Fruit fly (Drosophila melanogaster): Measurements from ENCODE around the gene Osi23.

The Osi23 gene

DNA sequence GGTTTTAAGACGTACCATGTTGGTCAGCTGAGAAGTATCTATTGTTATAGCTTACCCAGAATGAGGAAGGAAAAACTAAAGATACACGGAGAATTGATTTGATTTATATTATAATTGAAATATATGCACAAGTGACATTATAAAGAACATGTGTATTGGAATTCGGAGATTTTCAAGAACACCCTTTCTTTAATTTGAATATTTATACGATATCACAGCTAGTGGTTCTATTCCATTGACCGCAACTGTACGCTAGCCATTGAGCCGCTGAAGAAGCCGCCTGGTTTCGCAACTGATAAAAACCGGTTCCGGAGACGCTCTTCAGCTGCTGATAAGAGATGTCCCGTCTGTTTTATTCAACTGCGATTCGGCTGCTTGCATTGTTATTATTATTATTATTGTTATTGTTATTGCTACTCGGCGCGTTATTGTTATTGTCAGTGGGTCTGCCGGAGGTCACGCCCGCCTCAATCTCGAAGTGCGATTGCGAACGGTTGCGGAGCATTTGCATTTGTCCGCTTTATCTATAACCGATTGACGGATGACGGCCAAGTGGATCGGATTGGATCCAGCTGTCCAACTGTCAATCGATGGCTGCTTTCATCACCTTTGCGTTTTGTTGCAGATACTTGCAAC lies 16.9 kb upstream of the Osi23 start:
- TF ChIP-seq B-H2 (GFP tag; optimal IDR thresholded peaks at IDR 0.05) (no peak), ems (GFP tag; optimal IDR thresholded peaks at IDR 0.05) (no peak), Sox100B (GFP tag; optimal IDR thresholded peaks at IDR 0.05) (peak; percentile 35), CG2116 (GFP tag; optimal IDR thresholded peaks at IDR 0.05) (no peak), CG4820 (GFP tag; optimal IDR thresholded peaks at IDR 0.05) (peak; percentile 10), otp (GFP tag; IDR thresholded peaks at IDR 0.05) (0 out of 3 replicates have a peak, but pooled peaks have one; percentile 34), gcm (GFP tag; optimal IDR thresholded peaks at IDR 0.05) (peak; percentile 15), CG13296 (GFP tag; optimal IDR thresholded peaks at IDR 0.05) (peak; percentile 23), E2f1 (GFP tag; IDR thresholded peaks at IDR 0.05) (0 out of 2 replicates have a peak, but pooled peaks have one; percentile 30), gsb (GFP tag; IDR thresholded peaks at IDR 0.05) (no peak), CG8281 (tag; optimal IDR thresholded peaks at IDR 0.05) (no peak), CG11504 (tag; optimal IDR thresholded peaks at IDR 0.05) (peak; percentile 59), Ssrp (tag; optimal IDR thresholded peaks at IDR 0.05) (peak; percentile 21), CG2875 (GFP tag; optimal IDR thresholded peaks at IDR 0.05) (no peak), CG8388 (GFP tag; optimal IDR thresholded peaks at IDR 0.05) (peak; percentile 17), eve (GFP tag; optimal IDR thresholded peaks at IDR 0.05) (no peak), Oaz (GFP tag; IDR thresholded peaks at IDR 0.05) (0 out of 2 replicates have a peak, but pooled peaks have one; percentile 8), MBD-R2 (GFP tag; IDR thresholded peaks at IDR 0.05) (no peak), CG30403 (GFP tag; optimal IDR thresholded peaks at IDR 0.05) (peak; percentile 41), CG18619 (GFP tag; optimal IDR thresholded peaks at IDR 0.05) (no peak), insv (GFP tag; optimal IDR thresholded peaks at IDR 0.05) (no peak), CG5953 (GFP tag; IDR thresholded peaks at IDR 0.05) (no peak), CG15479 (GFP tag; optimal IDR thresholded peaks at IDR 0.05) (peak; percentile 21), CG10565 (GFP tag; optimal IDR thresholded peaks at IDR 0.05) (no peak), unpg (GFP tag; optimal IDR thresholded peaks at IDR 0.05) (peak; percentile 47), stc (GFP tag; IDR thresholded peaks at IDR 0.05) (0 out of 2 replicates have a peak, but pooled peaks have one; percentile 8), chinmo (GFP tag; IDR thresholded peaks at IDR 0.05; ENCODE audit: partially characterized antibody) (0 out of 4 replicates have a peak, but pooled peaks have one; percentile 12), CG12219 (GFP tag; optimal IDR thresholded peaks at IDR 0.05) (peak; percentile 41), CG6689 (GFP tag; IDR thresholded peaks at IDR 0.05) (0 out of 2 replicates have a peak, but pooled peaks have one; percentile 37), bcd (GFP tag; optimal IDR thresholded peaks at IDR 0.05) (peak; percentile 26), vfl (GFP tag; optimal IDR thresholded peaks at IDR 0.05) (no peak), nom (GFP tag; optimal IDR thresholded peaks at IDR 0.05) (peak; percentile 21), bsh (GFP tag; optimal IDR thresholded peaks at IDR 0.05) (peak in 1 of 2 experiments; percentile 20), Med (GFP tag) (peak; percentile 54), Fer3 (tag; optimal IDR thresholded peaks at IDR 0.05) (no peak), CG8359 (GFP tag; optimal IDR thresholded peaks at IDR 0.05; ENCODE audit: borderline replicate concordance) (no peak), CG14050 (GFP tag; IDR thresholded peaks at IDR 0.05) (peak; percentile 18; the same call in 1 of the 3 replicates), pros (GFP tag; optimal IDR thresholded peaks at IDR 0.05) (peak; percentile 63), CG3065 (GFP tag; optimal IDR thresholded peaks at IDR 0.05) (no peak), Meics (GFP tag; optimal IDR thresholded peaks at IDR 0.05) (peak; percentile 33), CG15269 (tag; optimal IDR thresholded peaks at IDR 0.05) (peak; percentile 56), Xrp1 (GFP tag; IDR thresholded peaks at IDR 0.05) (peak; percentile 39; the same call in 1 of the 2 replicates), slbo (GFP tag; IDR thresholded peaks at IDR 0.05) (peak; percentile 59), lola (GFP tag; optimal IDR thresholded peaks at IDR 0.05) (peak in 1 of 3 experiments; percentile 31), esg (GFP tag; conservative IDR thresholded peaks at IDR 0.05) (no peak), CG9727 (GFP tag; optimal IDR thresholded peaks at IDR 0.05) (peak; percentile 25), prd (optimal IDR thresholded peaks at IDR 0.05) (no peak), prd (GFP tag; IDR thresholded peaks at IDR 0.05) (peak; percentile 60)

All from whole organism, embryonic.